Worm (Caenorhabditis elegans) whole organism, young adult: ENCODE results near the gene T22F3.11.

Experiments
- B0261.1 ChIP-seq: sonication (generic microtip); optimal IDR thresholded peaks from 2 replicates; lab custom pipeline; 2016; ENCODE audit warnings: mild to moderate bottlenecking, missing genetic modification characterization, moderate library complexity, missing compliant biosample characterization
- B0336.3 ChIP-seq: fragments of 200-800 bp; sonication (Bioruptor generic); IDR thresholded peaks from 2 replicates; pipeline ENCODE4 v1.3.6; 2022; ENCODE audit warnings: missing genetic modification characterization, missing compliant biosample characterization
- C06A6.2 ChIP-seq: fragments of 200-800 bp; sonication (Bioruptor generic); conservative IDR thresholded peaks from 2 replicates; pipeline ENCODE4 v1.3.6; 2022; ENCODE audit warnings: missing genetic modification characterization, missing compliant biosample characterization
- F22D6.2 ChIP-seq: sonication (generic microtip); optimal IDR thresholded peaks from 2 replicates; lab custom pipeline; 2016; ENCODE audit warnings: mild to moderate bottlenecking, missing genetic modification characterization, missing compliant biosample characterization
- F39B2.1 ChIP-seq: fragments of 200-800 bp; sonication (Bioruptor generic); IDR thresholded peaks from 2 replicates; pipeline ENCODE4 v1.3.6; 2022; ENCODE audit warnings: missing genetic modification reagents, missing genetic modification characterization, missing compliant biosample characterization
- F52B5.7 ChIP-seq: sonication (generic microtip); optimal IDR thresholded peaks from 2 replicates; lab custom pipeline; 2016; ENCODE audit warnings: mild to moderate bottlenecking, missing genetic modification characterization, missing compliant biosample characterization
- T26A5.8 ChIP-seq: sonication (generic microtip); optimal IDR thresholded peaks from 2 replicates; lab custom pipeline; 2016; ENCODE audit warnings: missing genetic modification characterization, missing compliant biosample characterization
- Y53F4B.3 ChIP-seq: fragments of 200-800 bp; sonication (Bioruptor generic); IDR thresholded peaks from 2 replicates; pipeline ENCODE4 v1.3.6; 2022; ENCODE audit warnings: missing genetic modification reagents, missing genetic modification characterization, missing compliant biosample characterization
- Y56A3A.18 ChIP-seq: fragments of 200-800 bp; sonication (Bioruptor generic); IDR thresholded peaks from 2 replicates; pipeline ENCODE4 v1.3.6; 2022; ENCODE audit warnings: missing genetic modification reagents, missing genetic modification characterization, missing compliant biosample characterization
- Y67H2A.10 ChIP-seq: fragments of 200-800 bp; sonication (Bioruptor generic); conservative IDR thresholded peaks from 2 replicates; pipeline ENCODE4 v1.3.6; 2022; ENCODE audit warnings: missing genetic modification reagents, missing genetic modification characterization, missing compliant biosample characterization
- Y95B8A.8 ChIP-seq: fragments of 200-800 bp; sonication (Bioruptor generic); IDR thresholded peaks from 2 replicates; pipeline ENCODE4 v1.3.6; 2022; ENCODE audit warnings: missing genetic modification reagents, missing genetic modification characterization, missing compliant biosample characterization
- ama-1 ChIP-seq, 3 experiments: fragments of 150-350 bp in 1 of 3; sonication (generic microtip) in 2 of 3; optimal IDR thresholded peaks; 2 replicates each; lab custom pipeline; 2014 to 2018; ENCODE audit warnings: missing biosample characterization in 2 of 3, missing genetic modification characterization in 2 of 3, missing genetic modification reagents in 2 of 3
- aptf-3 ChIP-seq: fragments of 200-800 bp; sonication (Bioruptor generic); IDR thresholded peaks from 2 replicates; pipeline ENCODE4 v1.3.6; 2022; ENCODE audit warnings: missing genetic modification characterization, missing compliant biosample characterization
- atf-7 ChIP-seq: sonication (generic microtip); optimal IDR thresholded peaks from 2 replicates; lab custom pipeline; 2017; ENCODE audit warnings: mild to moderate bottlenecking, missing genetic modification characterization, missing compliant biosample characterization
- attf-5 ChIP-seq: fragments of 200-800 bp; sonication (Bioruptor generic); optimal IDR thresholded peaks from 2 replicates; lab custom pipeline; 2018; ENCODE audit warnings: mild to moderate bottlenecking, missing genetic modification characterization, missing compliant biosample characterization
- bed-1 ChIP-seq: fragments of 200-800 bp; sonication (Bioruptor generic); IDR thresholded peaks from 2 replicates; pipeline ENCODE4 v1.3.6; 2022; ENCODE audit warnings: missing genetic modification reagents, missing genetic modification characterization, missing compliant biosample characterization
- cebp-1 ChIP-seq, 2 experiments: fragments of 200-800 bp in 1 of 2; sonication (Bioruptor generic) in 1 of 2; sonication (generic microtip) in 1 of 2; IDR thresholded peaks in 1 of 2; optimal IDR thresholded peaks in 1 of 2; 2 replicates each; pipeline versions ENCODE4 v1.3.6 to Lab custom; 2017 to 2022; ENCODE audit warnings: missing compliant biosample characterization in 2 of 2, missing genetic modification characterization in 2 of 2, mild to moderate bottlenecking in 1 of 2, missing genetic modification reagents in 1 of 2, moderate library complexity in 1 of 2
- cebp-2 ChIP-seq: fragments of 200-800 bp; sonication (Bioruptor generic); IDR thresholded peaks from 2 replicates; pipeline ENCODE4 v1.3.6; 2022; ENCODE audit warnings: missing genetic modification characterization, missing compliant biosample characterization
- ceh-27 ChIP-seq: fragments of 200-800 bp; sonication (Bioruptor generic); optimal IDR thresholded peaks from 2 replicates; lab custom pipeline; 2018; ENCODE audit warnings: mild to moderate bottlenecking, missing genetic modification characterization, moderate library complexity, missing compliant biosample characterization
- ets-4 ChIP-seq: fragments of 200-800 bp; sonication (Bioruptor generic); optimal IDR thresholded peaks from 2 replicates; lab custom pipeline; 2018; ENCODE audit warnings: mild to moderate bottlenecking, missing genetic modification characterization, missing compliant biosample characterization
- fkh-3 ChIP-seq: sonication (generic microtip); optimal IDR thresholded peaks from 2 replicates; lab custom pipeline; 2016; ENCODE audit warnings: mild to moderate bottlenecking, missing genetic modification characterization, missing compliant biosample characterization
- gei-17 ChIP-seq: fragments of 200-800 bp; sonication (Bioruptor generic); optimal IDR thresholded peaks from 2 replicates; lab custom pipeline; 2018; ENCODE audit warnings: mild to moderate bottlenecking, missing genetic modification characterization, missing compliant biosample characterization
- hlh-12 ChIP-seq: sonication (generic microtip); optimal IDR thresholded peaks from 2 replicates; lab custom pipeline; 2016; ENCODE audit warnings: missing genetic modification characterization, missing compliant biosample characterization
- hmg-1.2 ChIP-seq: fragments of 200-800 bp; sonication (Bioruptor generic); IDR thresholded peaks from 2 replicates; pipeline ENCODE4 v1.3.6; 2022; ENCODE audit warnings: missing genetic modification reagents, missing genetic modification characterization, missing compliant biosample characterization
- hmg-20 ChIP-seq: fragments of 200-800 bp; sonication (Bioruptor generic); IDR thresholded peaks from 2 replicates; pipeline ENCODE4 v1.3.6; 2022; ENCODE audit warnings: missing genetic modification reagents, missing genetic modification characterization, missing compliant biosample characterization
- lag-1 ChIP-seq: fragments of 200-800 bp; sonication (Bioruptor generic); IDR thresholded peaks from 2 replicates; pipeline ENCODE4 v1.3.6; 2022; ENCODE audit warnings: missing genetic modification reagents, missing genetic modification characterization, missing compliant biosample characterization
- let-607 ChIP-seq, 2 experiments: fragments of 200-800 bp in 1 of 2; sonication (Bioruptor generic) in 1 of 2; sonication (generic microtip) in 1 of 2; optimal IDR thresholded peaks; 2 replicates each; lab custom pipeline; 2016 to 2018; ENCODE audit warnings: mild to moderate bottlenecking in 2 of 2, missing compliant biosample characterization in 2 of 2, missing genetic modification characterization in 2 of 2, moderate library complexity in 2 of 2, missing genotype in 1 of 2
- lin-54 ChIP-seq: fragments of 200-800 bp; sonication (Bioruptor generic); optimal IDR thresholded peaks from 2 replicates; lab custom pipeline; 2018; ENCODE audit warnings: mild to moderate bottlenecking, missing genetic modification characterization, missing compliant biosample characterization
- madf-10 ChIP-seq: sonication (generic microtip); optimal IDR thresholded peaks from 2 replicates; lab custom pipeline; 2016; ENCODE audit warnings: mild to moderate bottlenecking, missing genetic modification characterization, missing compliant biosample characterization
- madf-3 ChIP-seq: fragments of 200-800 bp; sonication (Bioruptor generic); IDR thresholded peaks from 2 replicates; pipeline ENCODE4 v1.3.6; 2022; ENCODE audit warnings: missing genetic modification reagents, missing genetic modification characterization, missing compliant biosample characterization
- mcd-1 ChIP-seq: fragments of 200-800 bp; sonication (Bioruptor generic); IDR thresholded peaks from 2 replicates; pipeline ENCODE4 v1.3.6; 2022; ENCODE audit warnings: missing genetic modification reagents, missing genetic modification characterization, missing compliant biosample characterization
- nhr-80 ChIP-seq: sonication (generic microtip); optimal IDR thresholded peaks from 2 replicates; lab custom pipeline; 2016; ENCODE audit warnings: missing genetic modification characterization, missing compliant biosample characterization
- rcor-1 ChIP-seq: fragments of 200-800 bp; sonication (Bioruptor generic); IDR thresholded peaks from 2 replicates; pipeline ENCODE4 v1.3.6; 2022; ENCODE audit warnings: missing genetic modification reagents, missing genetic modification characterization, missing compliant biosample characterization
- sea-2 ChIP-seq: fragments of 200-800 bp; sonication (Bioruptor generic); IDR thresholded peaks from 2 replicates; pipeline ENCODE4 v1.3.6; 2022; ENCODE audit warnings: missing genetic modification characterization, missing compliant biosample characterization
- snpc-3.4 ChIP-seq: sonication (generic microtip); optimal IDR thresholded peaks from 2 replicates; lab custom pipeline; 2017; ENCODE audit warnings: missing genetic modification characterization, mild to moderate bottlenecking, missing compliant biosample characterization, antibody characterized with exemption, moderate library complexity, missing genotype, missing genetic modification reagents
- snpc-4 ChIP-seq, 5 experiments: fragments of 150-350 bp in 1 of 5; sonication (generic microtip) in 4 of 5; optimal IDR thresholded peaks; 2 replicates each; lab custom pipeline; 2014 to 2018; ENCODE audit warnings: missing genetic modification characterization in 5 of 5, missing biosample characterization in 3 of 5, antibody characterized with exemption in 2 of 5, mild to moderate bottlenecking in 2 of 5, missing compliant biosample characterization in 2 of 5, missing genotype in 2 of 5, moderate library complexity in 2 of 5, missing genetic modification reagents in 1 of 5
- somi-1 ChIP-seq: fragments of 200-800 bp; sonication (Bioruptor generic); optimal IDR thresholded peaks from 2 replicates; lab custom pipeline; 2018; ENCODE audit warnings: mild to moderate bottlenecking, missing genetic modification characterization, missing compliant biosample characterization
- xnd-1 ChIP-seq: sonication (generic microtip); optimal IDR thresholded peaks from 2 replicates; lab custom pipeline; 2016; ENCODE audit warnings: missing genotype, missing genetic modification reagents, missing genetic modification characterization, missing compliant biosample characterization
- ztf-26 ChIP-seq: sonication (generic microtip); optimal IDR thresholded peaks from 2 replicates; lab custom pipeline; 2017; ENCODE audit warnings: missing genetic modification characterization, missing compliant biosample characterization
- ztf-6 ChIP-seq: fragments of 200-800 bp; sonication (Bioruptor generic); IDR thresholded peaks from 2 replicates; pipeline ENCODE4 v1.3.6; 2022; ENCODE audit warnings: missing genetic modification reagents, missing genetic modification characterization, missing compliant biosample characterization

The T22F3.11 gene

DNA sequence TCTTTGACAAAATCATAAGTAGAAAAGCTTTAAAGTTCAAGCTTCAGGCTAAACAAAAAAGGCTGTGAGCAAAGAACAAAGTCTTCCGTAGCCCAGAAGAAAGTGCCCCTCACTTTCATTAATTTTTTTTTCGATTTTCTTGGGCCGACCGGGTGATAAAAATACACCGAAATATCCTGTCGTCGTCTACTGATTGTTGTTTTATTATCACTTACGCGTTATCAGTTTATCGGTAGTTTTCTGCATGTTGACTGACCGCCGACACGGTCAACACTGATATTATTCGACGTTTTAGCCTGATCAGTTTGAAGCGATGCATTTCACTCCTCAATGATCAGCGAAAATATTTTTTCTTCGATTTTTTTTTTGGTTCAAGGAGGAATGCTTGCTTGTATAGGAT is 34.0 kb downstream of the T22F3.11 start:
- TF ChIP-seq Y56A3A.18 (GFP tag; lab: Robert Waterston, UW) (peak; percentile 23; the same call in 1 of the 2 replicates), F39B2.1 (GFP tag; lab: Robert Waterston, UW) (no peak), F52B5.7 (no peak), nhr-80 (no peak), F22D6.2 (no peak), Y53F4B.3 (GFP tag; lab: Robert Waterston, UW) (no peak), ztf-6 (GFP tag; lab: Robert Waterston, UW) (no peak), madf-3 (GFP tag; lab: Robert Waterston, UW) (0 out of 2 replicates have a peak, but pooled peaks have one; percentile 9)

ce11 chrV:3579795-3580194 is 34.6 kb downstream of the T22F3.11 start:
- TF ChIP-seq somi-1 (peak; percentile 31), mcd-1 (GFP tag; lab: Robert Waterston, UW) (no peak; the same call in 1 of the 2 replicates), Y67H2A.10 (GFP tag; lab: Robert Waterston, UW) (no peak), atf-7 (tag; lab: Kevin White, UChicago) (peak; percentile 12), Y95B8A.8 (GFP tag; lab: Robert Waterston, UW) (no peak), madf-10 (tag; lab: Kevin White, UChicago) (no peak), sea-2 (no peak), lag-1 (GFP tag; lab: Robert Waterston, UW) (no peak), rcor-1 (GFP tag; lab: Robert Waterston, UW) (peak; percentile 24; the same call in 1 of the 2 replicates), nhr-80 (peak; percentile 58), B0261.1 (tag; lab: Kevin White, UChicago) (no peak), ama-1 (optimal IDR thresholded peaks at IDR 0.05; lab: Kevin White, UChicago) (peak; percentile 49), ama-1 (GFP tag; optimal IDR thresholded peaks at IDR 0.05; lab: Kevin White, UChicago) (no peak), C06A6.2 (GFP tag; lab: Robert Waterston, UW) (no peak), xnd-1 (no peak), hlh-12 (tag; lab: Kevin White, UChicago) (no peak), hmg-20 (no peak), hmg-1.2 (GFP tag; lab: Robert Waterston, UW) (peak; percentile 51), let-607 (tag; optimal IDR thresholded peaks at IDR 0.05; lab: Kevin White, UChicago) (no peak), ceh-27 (GFP tag; lab: Kevin White, UChicago) (no peak), T26A5.8 (tag; lab: Kevin White, UChicago) (no peak), B0336.3 (GFP tag; lab: Robert Waterston, UW) (no peak), snpc-4 (GFP tag; optimal IDR thresholded peaks at IDR 0.05; lab: Kevin White, UChicago) (no peak), snpc-4 (tag; optimal IDR thresholded peaks at IDR 0.05; lab: Kevin White, UChicago) (peak in 1 of 4 experiments; percentile 5), fkh-3 (tag; lab: Kevin White, UChicago) (no peak), ets-4 (GFP tag; lab: Kevin White, UChicago) (no peak), cebp-2 (no peak), lin-54 (GFP tag; lab: Kevin White, UChicago) (peak; percentile 11), bed-1 (GFP tag; lab: Robert Waterston, UW) (no peak), ztf-26 (no peak), cebp-1 (GFP tag; IDR thresholded peaks at IDR 0.05; lab: Robert Waterston, UW) (no peak), cebp-1 (tag; optimal IDR thresholded peaks at IDR 0.05; lab: Kevin White, UChicago) (peak; percentile 45), aptf-3 (GFP tag; lab: Robert Waterston, UW) (no peak), gei-17 (GFP tag; lab: Kevin White, UChicago) (no peak), attf-5 (GFP tag; lab: Kevin White, UChicago) (peak; percentile 70), ztf-6 (GFP tag; lab: Robert Waterston, UW) (no peak), snpc-3.4 (tag; lab: Kevin White, UChicago) (no peak)
